Fruit fly (Drosophila melanogaster) whole organism, pupa: ENCODE data around the gene ND-23.

ENCODE experiments used
- CG13204 ChIP-seq: fragments of 200-800 bp; sonication (Bioruptor generic); optimal IDR thresholded peaks from 2 replicates; lab custom pipeline; 2018; ENCODE audit warnings: missing biosample characterization, mild to moderate bottlenecking, missing genetic modification characterization, moderate library complexity
- CG14655 ChIP-seq: fragments of 200-800 bp; sonication (Bioruptor generic); optimal IDR thresholded peaks from 3 replicates; lab custom pipeline; 2017; ENCODE audit warnings: mild to moderate bottlenecking, missing biosample characterization, missing genetic modification reagents, missing genetic modification characterization
- CG15710 ChIP-seq: fragments of 200-800 bp; sonication (Bioruptor generic); optimal IDR thresholded peaks from 2 replicates; lab custom pipeline; 2018; ENCODE audit warnings: missing biosample characterization, mild to moderate bottlenecking, missing genetic modification characterization, moderate library complexity
- CG17806 ChIP-seq: fragments of 200-800 bp; sonication (Bioruptor generic); optimal IDR thresholded peaks from 2 replicates; lab custom pipeline; 2018; ENCODE audit warnings: missing biosample characterization, mild to moderate bottlenecking, missing genetic modification characterization, moderate library complexity
- CG32121 ChIP-seq: fragments of 200-800 bp; sonication (Bioruptor generic); IDR thresholded peaks from 2 replicates; pipeline ENCODE4 v1.3.6; 2022; ENCODE audit warnings: missing biosample characterization, missing genetic modification characterization
- CG34367 ChIP-seq: fragments of 200-800 bp; sonication (Bioruptor generic); optimal IDR thresholded peaks from 2 replicates; lab custom pipeline; 2018; ENCODE audit warnings: missing biosample characterization, mild to moderate bottlenecking, missing genetic modification characterization
- CG4496 ChIP-seq: fragments of 200-800 bp; sonication (Bioruptor generic); IDR thresholded peaks from 3 replicates; pipeline ENCODE4 v1.3.6; 2022; ENCODE audit warnings: missing biosample characterization, missing genetic modification characterization
- CG8301 ChIP-seq: fragments of 200-800 bp; sonication (Bioruptor generic); optimal IDR thresholded peaks from 2 replicates; lab custom pipeline; 2018; ENCODE audit warnings: missing biosample characterization, mild to moderate bottlenecking, missing genetic modification characterization
- CG9948 ChIP-seq: fragments of 200-800 bp; sonication (Bioruptor generic); optimal IDR thresholded peaks from 2 replicates; lab custom pipeline; 2018; ENCODE audit warnings: missing biosample characterization, mild to moderate bottlenecking, missing genetic modification characterization, moderate library complexity
- D1 ChIP-seq: fragments of 200-800 bp; sonication (Bioruptor generic); optimal IDR thresholded peaks from 2 replicates; lab custom pipeline; 2018; ENCODE audit warnings: missing biosample characterization, mild to moderate bottlenecking, missing genetic modification characterization, moderate library complexity
- EcR ChIP-seq: fragments of 200-800 bp; sonication (Bioruptor generic); optimal IDR thresholded peaks from 3 replicates; lab custom pipeline; 2019; ENCODE audit warnings: missing biosample characterization, missing genetic modification characterization, mild to moderate bottlenecking, moderate library complexity, missing genetic modification reagents
- Ets98B ChIP-seq: fragments of 200-800 bp; sonication (Bioruptor generic); IDR thresholded peaks from 2 replicates; pipeline ENCODE4 v1.3.6; 2022; ENCODE audit warnings: missing biosample characterization, missing genetic modification characterization
- Pif1A ChIP-seq: fragments of 200-800 bp; sonication (Bioruptor generic); optimal IDR thresholded peaks from 3 replicates; lab custom pipeline; 2016; ENCODE audit warnings: missing biosample characterization, missing genetic modification characterization
- Pif1B ChIP-seq: fragments of 200-800 bp; sonication (Bioruptor generic); optimal IDR thresholded peaks from 3 replicates; lab custom pipeline; 2016; ENCODE audit warnings: missing biosample characterization, missing genetic modification characterization
- Snoo ChIP-seq: fragments of 200-800 bp; sonication (Bioruptor generic); optimal IDR thresholded peaks from 3 replicates; lab custom pipeline; 2017; ENCODE audit warnings: missing biosample characterization, mild to moderate bottlenecking, missing genetic modification characterization, inconsistent platforms
- fd96Ca ChIP-seq: fragments of 200-800 bp; sonication (Bioruptor generic); IDR thresholded peaks from 3 replicates; pipeline ENCODE4 v1.3.6; 2022; ENCODE audit warnings: missing biosample characterization, missing genetic modification characterization
- gl ChIP-seq: fragments of 200-800 bp; sonication (Bioruptor generic); optimal IDR thresholded peaks from 2 replicates; lab custom pipeline; 2018; ENCODE audit warnings: missing biosample characterization, mild to moderate bottlenecking, missing genetic modification characterization

Gene ND-23

dm6 chr3R:15836864-15837824 is at the start of gene ND-23, which contains the start of gene spn-E:
TSS of gene ND-23 (minus strand) at chr3R:15837117.
TSS of gene spn-E (plus strand) at chr3R:15837419.
- TF ChIP-seq CG17806 (tag; lab: Kevin White, UChicago), result peak; percentile 14
- TF ChIP-seq fd96Ca, result no peak
- no peak for TF ChIP-seq Pif1B
- TF ChIP-seq CG15710 (tag; lab: Kevin White, UChicago), result peak; percentile 39
- TF ChIP-seq gl, result no peak
- 0 out of 3 replicates have a peak, but pooled peaks have one; percentile 7 for TF ChIP-seq CG4496 (GFP tag; lab: Robert Waterston, UW)

- no peak for TF ChIP-seq CG15710 (tag; lab: Kevin White, UChicago)
Measured at dm6 chr3R:15875611-15876010, 38.7 kb upstream of the ND-23 start, which contains the start of gene CG31183. TSS of gene CG31183 (minus strand) at chr3R:15875939.

dm6 chr3R:15872829-15873440 is 36.0 kb upstream of the ND-23 start:
- no peak for TF ChIP-seq Pif1B
- no peak for TF ChIP-seq D1 (tag; lab: Kevin White, UChicago)
- TF ChIP-seq CG4496 (GFP tag; lab: Robert Waterston, UW), result no peak
- TF ChIP-seq fd96Ca, result no peak
- no peak for TF ChIP-seq CG14655 (GFP tag; lab: Kevin White, UChicago)
- TF ChIP-seq gl, result no peak
- no peak for TF ChIP-seq Snoo (tag; lab: Kevin White, UChicago)
- TF ChIP-seq Ets98B (GFP tag; lab: Robert Waterston, UW), result no peak
- no peak for TF ChIP-seq CG34367 (tag; lab: Kevin White, UChicago)
- no peak for TF ChIP-seq CG17806 (tag; lab: Kevin White, UChicago)
- TF ChIP-seq CG13204 (GFP tag; lab: Kevin White, UChicago), result no peak
- no peak for TF ChIP-seq CG9948 (tag; lab: Kevin White, UChicago)
- TF ChIP-seq Pif1A (GFP tag; lab: Kevin White, UChicago), result no peak

DNA sequence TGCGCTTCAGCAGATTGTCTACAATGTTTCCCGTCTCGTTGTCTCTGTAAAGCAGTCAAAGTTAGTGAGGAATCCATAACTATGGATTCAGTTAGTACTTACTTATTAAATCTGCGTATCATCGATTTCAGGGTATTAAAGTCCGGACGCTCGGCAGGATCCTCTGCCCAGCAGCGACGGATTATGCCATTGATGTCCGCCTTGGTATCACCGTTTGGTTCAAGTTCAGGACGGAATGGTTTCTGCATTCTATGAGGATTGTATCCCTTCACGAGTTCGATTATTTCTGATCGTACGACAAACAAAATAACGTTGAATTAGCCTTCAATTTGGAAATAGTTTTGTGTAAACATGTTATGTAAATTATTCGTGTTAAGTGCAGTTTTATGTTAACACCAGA is 23.0 kb upstream of the ND-23 start, which contains the start of gene CG9632:
Gene CG9632 (plus strand): TSS at position 301 of the 400 bp plus-strand sequence.
- no peak for TF ChIP-seq Pif1A (GFP tag; lab: Kevin White, UChicago)
- no peak for TF ChIP-seq fd96Ca
- no peak for TF ChIP-seq gl
- TF ChIP-seq CG8301 (tag; lab: Kevin White, UChicago), result no peak
- no peak for TF ChIP-seq Ets98B (GFP tag; lab: Robert Waterston, UW)

DNA sequence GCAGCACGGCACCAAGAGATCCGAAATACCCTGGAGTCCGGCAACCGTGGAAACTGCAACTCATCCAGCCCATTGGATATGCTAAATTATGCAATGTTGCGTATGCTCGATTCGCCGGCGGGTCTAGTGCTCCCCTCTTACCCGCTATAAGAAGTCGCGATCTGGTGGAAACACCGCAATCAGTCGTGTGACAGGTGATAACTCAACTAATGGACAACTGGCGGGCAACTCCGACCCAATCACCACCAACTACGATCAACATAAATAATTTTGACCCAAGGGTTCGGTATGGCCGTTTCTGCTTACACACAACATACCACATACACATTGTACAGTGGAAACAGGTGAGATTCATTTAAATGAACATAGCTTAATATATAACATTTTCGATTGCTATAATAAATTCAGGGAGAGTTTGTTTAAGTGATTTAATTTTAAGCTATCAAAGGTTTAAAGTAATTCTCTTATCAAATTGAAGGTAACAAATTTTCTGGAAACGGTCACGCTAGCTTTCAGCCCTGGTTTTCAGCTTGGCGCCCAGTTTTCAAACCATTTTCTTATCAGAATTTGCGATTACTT is 20.4 kb upstream of the ND-23 start, which contains the start of gene Hmt-1:
Gene Hmt-1 (minus strand): TSS at position 282 of the 579 bp plus-strand sequence.
- TF ChIP-seq CG15710 (tag; lab: Kevin White, UChicago), result no peak
- TF ChIP-seq fd96Ca, result no peak
- TF ChIP-seq EcR (GFP tag; lab: Kevin White, UChicago), result no peak
- no peak for TF ChIP-seq Pif1A (GFP tag; lab: Kevin White, UChicago)

- TF ChIP-seq D1 (tag; lab: Kevin White, UChicago), result no peak
- peak; percentile 27 for TF ChIP-seq EcR (GFP tag; lab: Kevin White, UChicago)
Measured at dm6 chr3R:15853347-15853746, 16.4 kb upstream of the ND-23 start, which contains the start of gene cv-d. TSS of gene cv-d (minus strand) at chr3R:15853581.

DNA sequence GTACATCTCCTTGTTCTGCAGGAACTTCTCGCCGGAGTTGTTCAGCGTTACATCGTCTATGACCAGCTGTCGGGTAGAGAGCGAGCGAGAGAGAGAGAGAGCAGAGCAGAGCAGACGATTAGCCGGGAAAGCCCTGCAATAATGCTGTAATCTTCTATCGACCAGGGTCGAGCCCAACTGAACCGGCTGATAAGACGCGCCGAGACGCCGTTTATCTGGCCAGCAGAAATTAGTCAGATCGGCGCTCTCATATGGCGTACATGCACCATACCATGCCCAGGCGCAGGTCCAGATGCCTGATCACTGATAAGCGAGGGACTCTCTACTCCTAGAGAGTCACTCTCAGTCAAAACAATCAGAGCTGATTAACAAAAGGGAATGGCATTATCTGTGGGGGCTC is 15.0 kb upstream of the ND-23 start:
- TF ChIP-seq EcR (GFP tag; lab: Kevin White, UChicago) (peak; percentile 70), CG4496 (GFP tag; lab: Robert Waterston, UW) (no peak)

DNA sequence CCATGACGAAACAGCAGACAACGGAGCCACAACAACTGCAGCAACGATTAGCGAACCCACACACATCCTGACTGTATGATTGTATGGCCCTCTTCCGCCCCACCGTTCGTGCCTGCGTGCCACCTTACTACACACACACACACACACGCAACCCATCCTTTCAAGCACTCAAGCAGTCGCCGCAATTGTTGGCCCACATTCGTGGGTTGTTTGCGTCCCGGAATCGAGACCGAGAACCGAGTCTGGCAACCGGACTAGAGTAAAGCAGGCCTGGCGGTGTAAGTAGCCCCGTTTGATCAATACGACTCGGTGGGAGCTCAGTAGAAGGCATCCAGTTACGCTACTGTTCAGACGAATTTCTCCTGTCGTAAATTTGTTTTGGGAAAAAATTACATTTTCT is 9.3 kb upstream of the ND-23 start, which contains the start of gene CG4546:
Gene CG4546 (plus strand): TSS at position 301 of the 400 bp plus-strand sequence.
- TF ChIP-seq CG32121 (GFP tag; lab: Robert Waterston, UW) (no peak), CG4496 (GFP tag; lab: Robert Waterston, UW) (0 out of 3 replicates have a peak, but pooled peaks have one; percentile 23)
